Fruit fly (Drosophila melanogaster): ENCODE results near the gene CBP.

The CBP gene

DNA sequence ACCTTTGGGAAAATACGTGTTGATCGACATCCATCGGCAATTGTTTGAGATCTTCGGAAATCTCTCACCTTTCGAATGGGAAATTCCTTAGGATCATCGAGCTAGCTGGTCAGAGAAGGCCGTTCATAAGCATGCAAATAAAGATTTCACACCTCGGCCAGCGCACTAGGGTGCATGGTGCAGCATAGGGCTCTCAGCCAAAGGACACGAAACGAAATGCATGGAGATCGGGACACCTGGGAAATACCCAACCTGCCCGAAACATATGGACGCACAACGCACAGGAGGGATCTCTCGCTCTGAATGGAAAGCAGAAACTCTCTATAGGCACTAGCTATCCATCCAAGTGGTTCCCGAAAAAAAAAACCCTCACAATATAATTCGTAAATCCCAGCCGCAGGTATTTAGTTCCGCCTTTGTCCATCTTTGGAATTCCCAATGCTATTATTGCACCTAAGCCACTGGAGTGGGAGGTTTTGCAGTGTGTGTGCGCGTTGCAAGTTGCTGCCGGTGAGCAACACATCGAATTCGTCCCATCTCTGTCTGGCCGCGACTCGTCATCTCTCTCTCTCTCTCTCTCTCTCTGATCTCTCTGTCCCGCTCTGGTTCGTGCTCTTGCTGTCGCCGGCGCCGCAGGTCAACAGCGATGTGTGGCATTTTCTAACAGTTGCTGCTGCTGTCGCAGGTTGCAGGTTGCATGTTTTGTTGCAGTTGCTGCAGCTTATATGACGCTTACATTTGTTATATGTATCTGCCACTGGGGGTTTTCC, 16.5 kb upstream of the CBP start:
- no peak for TF ChIP-seq rgr (GFP tag; optimal IDR thresholded peaks at IDR 0.05)
- no peak for TF ChIP-seq N (GFP tag; optimal IDR thresholded peaks at IDR 0.05)
- no peak for TF ChIP-seq h (GFP tag; optimal IDR thresholded peaks at IDR 0.05)
- no peak for TF ChIP-seq pan (optimal IDR thresholded peaks at IDR 0.05)
- TF ChIP-seq Myc (optimal IDR thresholded peaks at IDR 0.05), result no peak
- no peak for TF ChIP-seq usp (GFP tag; optimal IDR thresholded peaks at IDR 0.05)
- TF ChIP-seq Rel (GFP tag; optimal IDR thresholded peaks at IDR 0.05), result no peak
- TF ChIP-seq Rel (tag; optimal IDR thresholded peaks at IDR 0.05), result no peak
- no peak for TF ChIP-seq foxo (GFP tag; optimal IDR thresholded peaks at IDR 0.05)
- no peak for TF ChIP-seq CrebA (GFP tag; optimal IDR thresholded peaks at IDR 0.05; ENCODE audit: borderline replicate concordance)
- no peak for TF ChIP-seq sv (GFP tag; optimal IDR thresholded peaks at IDR 0.05)
- no peak for TF ChIP-seq Jra (GFP tag; optimal IDR thresholded peaks at IDR 0.05)
- TF ChIP-seq Abd-B (GFP tag; optimal IDR thresholded peaks at IDR 0.05), result no peak

DNA sequence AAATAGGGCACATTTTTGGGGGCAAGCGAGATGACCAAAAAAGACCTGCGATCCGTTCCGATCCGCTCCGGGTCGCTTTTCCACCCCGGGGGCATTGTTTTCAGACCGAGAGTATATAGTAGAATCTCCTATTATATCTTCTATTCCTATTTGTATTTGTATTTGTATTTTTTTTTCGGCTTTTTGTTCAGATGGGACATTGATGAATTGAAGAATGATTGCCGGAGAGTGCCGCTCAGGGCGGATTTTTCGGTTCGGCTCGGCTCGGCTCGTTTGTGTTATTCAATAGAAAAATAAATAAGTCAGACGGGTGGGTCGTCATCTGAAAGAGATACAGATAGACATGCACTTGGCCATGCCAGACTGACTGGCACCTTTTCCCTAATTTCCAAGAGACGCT, 15.3 kb upstream of the CBP start:
- TF ChIP-seq brk (GFP tag; optimal IDR thresholded peaks at IDR 0.05) (no peak), Hnf4 (GFP tag; optimal IDR thresholded peaks at IDR 0.05) (no peak), jim (GFP tag; optimal IDR thresholded peaks at IDR 0.05) (no peak), lola (GFP tag; optimal IDR thresholded peaks at IDR 0.05) (no peak), tai (GFP tag; optimal IDR thresholded peaks at IDR 0.05) (no peak), usp (GFP tag; optimal IDR thresholded peaks at IDR 0.05) (no peak), dl (GFP tag; optimal IDR thresholded peaks at IDR 0.05; ENCODE audit: insufficient read depth in 1 of 2, partially characterized antibody in 2 of 2) (no peak), dmrt93B (GFP tag; optimal IDR thresholded peaks at IDR 0.05) (no peak), Myc (optimal IDR thresholded peaks at IDR 0.05) (no peak), Rel (GFP tag; optimal IDR thresholded peaks at IDR 0.05) (no peak), Rel (tag; optimal IDR thresholded peaks at IDR 0.05) (no peak), sv (GFP tag; optimal IDR thresholded peaks at IDR 0.05) (no peak)

DNA sequence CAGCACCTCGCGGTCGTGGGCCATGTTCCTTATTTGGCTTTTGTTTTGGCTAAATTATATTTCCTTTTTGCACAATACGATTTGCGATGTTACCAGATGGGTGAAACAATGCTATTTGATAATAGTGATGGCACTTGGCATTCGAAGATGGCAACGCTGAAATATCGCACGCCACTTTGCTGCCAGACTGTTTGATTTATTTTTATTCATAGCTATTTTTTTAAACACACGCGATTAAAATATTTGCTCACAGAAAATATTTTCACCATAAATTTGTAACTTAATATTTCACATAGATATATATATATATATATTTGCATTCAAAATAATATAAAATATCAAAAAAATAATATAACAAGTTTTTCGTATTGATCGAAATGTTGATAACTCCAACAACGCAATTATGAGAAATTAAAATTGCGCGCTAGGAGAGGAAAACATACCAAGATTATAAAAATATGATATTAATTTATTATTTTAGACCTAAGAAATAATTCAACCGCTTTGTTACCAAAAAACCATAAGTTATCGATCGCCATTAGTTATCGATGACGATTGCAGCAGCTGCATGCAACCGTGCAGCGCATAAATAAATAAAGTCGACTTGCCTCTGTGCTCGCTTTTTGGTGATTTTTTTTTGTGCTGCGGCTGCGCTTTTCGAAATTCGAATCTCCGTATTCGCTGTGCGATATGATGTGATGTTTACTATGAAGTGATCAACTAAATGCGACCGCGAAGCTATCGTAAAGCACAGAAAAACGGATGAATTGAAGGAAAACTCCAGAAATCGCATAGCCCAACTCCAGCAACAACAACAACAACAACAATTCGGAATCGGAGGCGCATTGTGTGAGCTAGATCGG, 13.3 kb upstream of the CBP start, which contains the start of the genes Atg5 and Dok:
Gene Atg5 (minus strand): TSS at position 122 of the 863 bp plus-strand sequence.
Gene Dok (plus strand): TSS at position 566 of the 863 bp plus-strand sequence.
- peak; percentile 17 for TF ChIP-seq Hnf4 (GFP tag; optimal IDR thresholded peaks at IDR 0.05)
- TF ChIP-seq Hr83 (GFP tag; optimal IDR thresholded peaks at IDR 0.05; ENCODE audit: poor library complexity, severe bottlenecking), result peak; percentile 20
- no peak for TF ChIP-seq sage (GFP tag; optimal IDR thresholded peaks at IDR 0.05)
- no peak for TF ChIP-seq Dif (GFP tag; optimal IDR thresholded peaks at IDR 0.05; ENCODE audit: partially characterized antibody)
- TF ChIP-seq dmrt93B (GFP tag; optimal IDR thresholded peaks at IDR 0.05), result no peak
- TF ChIP-seq Dfd (GFP tag; optimal IDR thresholded peaks at IDR 0.05), result no peak
- TF ChIP-seq h (GFP tag; optimal IDR thresholded peaks at IDR 0.05), result peak; percentile 15
- TF ChIP-seq Rel (GFP tag; optimal IDR thresholded peaks at IDR 0.05), result no peak
- TF ChIP-seq Rel (tag; optimal IDR thresholded peaks at IDR 0.05), result peak; percentile 68
- TF ChIP-seq foxo (GFP tag; optimal IDR thresholded peaks at IDR 0.05), result peak in 1 of 2 experiments; percentile 43
- no peak for TF ChIP-seq ey (GFP tag; optimal IDR thresholded peaks at IDR 0.05)
- TF ChIP-seq rgr (GFP tag; optimal IDR thresholded peaks at IDR 0.05), result peak; percentile 11
- peak; percentile 41 for TF ChIP-seq Myc (optimal IDR thresholded peaks at IDR 0.05)
- no peak for TF ChIP-seq Jra (GFP tag; optimal IDR thresholded peaks at IDR 0.05)
- no peak for TF ChIP-seq usp (GFP tag; optimal IDR thresholded peaks at IDR 0.05)
- peak; percentile 33 for TF ChIP-seq HLH106 (tag; optimal IDR thresholded peaks at IDR 0.05)

DNA sequence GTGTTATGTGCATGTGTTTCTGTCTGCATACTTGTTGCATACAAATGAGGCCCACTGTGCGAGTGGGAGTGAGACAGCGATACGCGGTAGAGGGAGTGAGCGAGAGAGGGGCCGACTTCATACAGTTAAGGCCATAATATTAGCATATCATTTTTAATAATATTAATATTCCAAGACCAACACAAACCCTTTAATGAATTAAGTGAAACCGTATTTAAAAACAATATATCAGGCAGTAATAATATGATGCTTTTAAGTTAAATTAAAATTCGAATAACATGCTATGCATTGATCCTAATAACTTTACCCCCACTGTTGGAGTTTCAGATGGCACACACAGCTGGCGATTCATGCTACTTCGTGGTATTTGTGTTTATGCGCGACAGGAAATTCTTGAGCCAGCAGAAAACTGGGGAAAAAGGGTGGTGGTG, 12.3 kb upstream of the CBP start:
- TF ChIP-seq Dif (GFP tag; optimal IDR thresholded peaks at IDR 0.05; ENCODE audit: partially characterized antibody), result no peak
- TF ChIP-seq OdsH (GFP tag; optimal IDR thresholded peaks at IDR 0.05), result peak; percentile 97
- TF ChIP-seq CrebA (GFP tag; optimal IDR thresholded peaks at IDR 0.05; ENCODE audit: borderline replicate concordance), result no peak
- TF ChIP-seq fru (GFP tag; optimal IDR thresholded peaks at IDR 0.05), result peak; percentile 96
- TF ChIP-seq Jra (GFP tag; optimal IDR thresholded peaks at IDR 0.05), result peak; percentile 81
- no peak for TF ChIP-seq jim (GFP tag; optimal IDR thresholded peaks at IDR 0.05)
- peak; percentile 61 for TF ChIP-seq dsf (GFP tag; optimal IDR thresholded peaks at IDR 0.05; ENCODE audit: borderline replicate concordance)
- TF ChIP-seq dl (GFP tag; optimal IDR thresholded peaks at IDR 0.05; ENCODE audit: insufficient read depth in 1 of 2, partially characterized antibody in 2 of 2), result no peak
- TF ChIP-seq Rel (GFP tag; optimal IDR thresholded peaks at IDR 0.05), result peak; percentile 93
- peak; percentile 87 for TF ChIP-seq Rel (tag; optimal IDR thresholded peaks at IDR 0.05)
- no peak for TF ChIP-seq Abd-B (GFP tag; optimal IDR thresholded peaks at IDR 0.05)
- TF ChIP-seq CG9705 (GFP tag; optimal IDR thresholded peaks at IDR 0.05), result peak; percentile 93
- peak; percentile 98 for TF ChIP-seq Sp1 (GFP tag; optimal IDR thresholded peaks at IDR 0.05)
- TF ChIP-seq Mio (GFP tag; optimal IDR thresholded peaks at IDR 0.05), result no peak
- TF ChIP-seq Hr78 (GFP tag; optimal IDR thresholded peaks at IDR 0.05), result no peak
- peak; percentile 67 for TF ChIP-seq CG32264 (GFP tag; optimal IDR thresholded peaks at IDR 0.05)
- TF ChIP-seq sage (GFP tag; optimal IDR thresholded peaks at IDR 0.05), result peak; percentile 94
- TF ChIP-seq ey (GFP tag; optimal IDR thresholded peaks at IDR 0.05), result peak; percentile 93
- no peak for TF ChIP-seq pan (optimal IDR thresholded peaks at IDR 0.05)
- peak; percentile 97 for TF ChIP-seq woc (GFP tag; optimal IDR thresholded peaks at IDR 0.05)
- TF ChIP-seq N (GFP tag; optimal IDR thresholded peaks at IDR 0.05), result no peak
- no peak for TF ChIP-seq lola (GFP tag; optimal IDR thresholded peaks at IDR 0.05)
- peak; percentile 92 for TF ChIP-seq Hnf4 (GFP tag; optimal IDR thresholded peaks at IDR 0.05)
- TF ChIP-seq usp (GFP tag; optimal IDR thresholded peaks at IDR 0.05), result no peak
- peak; percentile 89 for TF ChIP-seq br (GFP tag; optimal IDR thresholded peaks at IDR 0.05)
- peak; percentile 82 for TF ChIP-seq GATAd (GFP tag; optimal IDR thresholded peaks at IDR 0.05)
- TF ChIP-seq Dfd (GFP tag; optimal IDR thresholded peaks at IDR 0.05), result no peak
- TF ChIP-seq h (GFP tag; optimal IDR thresholded peaks at IDR 0.05), result peak; percentile 97

Measured in whole organism, wandering third instar larva.